Worm (Caenorhabditis elegans) whole organism, L1 larva: ENCODE results near the gene xbx-5.

Experiments
- aha-1 ChIP-seq: fragments of 150-350 bp; optimal IDR thresholded peaks from 2 replicates; lab custom pipeline; 2014; ENCODE audit warnings: missing biosample characterization, missing genetic modification characterization
- alr-1 ChIP-seq: fragments of 200-800 bp; sonication (Bioruptor generic); optimal IDR thresholded peaks from 2 replicates; lab custom pipeline; 2018; ENCODE audit warnings: borderline replicate concordance, mild to moderate bottlenecking, missing genetic modification characterization, missing compliant biosample characterization
- ceh-8 ChIP-seq: fragments of 200-800 bp; sonication (Bioruptor generic); optimal IDR thresholded peaks from 2 replicates; lab custom pipeline; 2018; ENCODE audit warnings: mild to moderate bottlenecking, missing genetic modification characterization, moderate library complexity, missing compliant biosample characterization
- dpl-1 ChIP-seq, 3 experiments: fragments of 150-350 bp in 2 of 3; sonication (generic microtip) in 1 of 3; optimal IDR thresholded peaks; 2 replicates each; lab custom pipeline; 2014 to 2017; ENCODE audit warnings: missing biosample characterization in 3 of 3, missing genetic modification characterization in 3 of 3, missing genetic modification reagents in 3 of 3
- dsc-1 ChIP-seq: sonication (generic microtip); optimal IDR thresholded peaks from 2 replicates; lab custom pipeline; 2016; ENCODE audit warnings: mild to moderate bottlenecking, missing genetic modification characterization, missing compliant biosample characterization
- efl-1 ChIP-seq, 4 experiments: fragments of 150-350 bp; optimal IDR thresholded peaks in 3 of 4; peaks in 1 of 4; 1 replicate in 1 of 4; 2 replicates in 3 of 4; lab custom pipeline; 2014; ENCODE audit warnings: missing biosample characterization in 2 of 4, missing genetic modification characterization in 2 of 4, missing genetic modification reagents in 2 of 4
- egl-27 ChIP-seq, 2 experiments: fragments of 150-350 bp in 1 of 2; sonication (generic microtip); optimal IDR thresholded peaks; 3 replicates each; lab custom pipeline; 2017 to 2018; ENCODE audit warnings: missing biosample characterization in 2 of 2, missing genetic modification characterization in 2 of 2, missing genetic modification reagents in 2 of 2
- elt-3 ChIP-seq, 6 experiments: fragments of 150-350 bp in 1 of 6; sonication (generic microtip); optimal IDR thresholded peaks; 2 replicates each; lab custom pipeline; 2017 to 2018; ENCODE audit warnings: missing biosample characterization in 6 of 6, missing genetic modification characterization in 6 of 6, inconsistent platforms in 1 of 6
- fkh-8 ChIP-seq: sonication (generic microtip); optimal IDR thresholded peaks from 2 replicates; lab custom pipeline; 2016; ENCODE audit warnings: mild to moderate bottlenecking, missing genetic modification characterization, missing compliant biosample characterization
- lin-13 ChIP-seq: fragments of 150-350 bp; optimal IDR thresholded peaks from 2 replicates; lab custom pipeline; 2014; ENCODE audit warnings: missing biosample characterization, missing genetic modification reagents, missing genetic modification characterization
- lin-14 ChIP-seq: fragments of 200-800 bp; sonication (Bioruptor generic); optimal IDR thresholded peaks from 2 replicates; lab custom pipeline; 2018; ENCODE audit warnings: mild to moderate bottlenecking, missing genetic modification characterization, moderate library complexity, missing compliant biosample characterization
- lin-35 ChIP-seq, 2 experiments: fragments of 150-350 bp; optimal IDR thresholded peaks; 2 replicates each; lab custom pipeline; 2014; ENCODE audit warnings: missing biosample characterization in 2 of 2, missing genetic modification characterization in 2 of 2, missing genetic modification reagents in 2 of 2
- lir-3 ChIP-seq: sonication (generic microtip); optimal IDR thresholded peaks from 2 replicates; lab custom pipeline; 2016; ENCODE audit warnings: mild to moderate bottlenecking, missing genetic modification characterization, moderate library complexity, missing compliant biosample characterization; ENCODE audit not compliant: poor library complexity
- lsy-2 ChIP-seq, 2 experiments: fragments of 150-350 bp; optimal IDR thresholded peaks; 2 replicates each; lab custom pipeline; 2014; ENCODE audit warnings: missing biosample characterization in 2 of 2, missing genetic modification characterization in 2 of 2
- mdl-1 ChIP-seq, 2 experiments: fragments of 150-350 bp; optimal IDR thresholded peaks; 2 replicates each; lab custom pipeline; 2014 to 2017; ENCODE audit warnings: missing biosample characterization in 2 of 2, missing genetic modification characterization in 2 of 2, inconsistent platforms in 1 of 2
- mef-2 ChIP-seq: fragments of 150-350 bp; optimal IDR thresholded peaks from 2 replicates; lab custom pipeline; 2014; ENCODE audit warnings: missing biosample characterization, missing genetic modification characterization
- nhr-19 ChIP-seq: fragments of 200-800 bp; sonication (Bioruptor generic); conservative IDR thresholded peaks from 2 replicates; pipeline ENCODE4 v1.3.6; 2022; ENCODE audit warnings: missing genetic modification characterization, missing compliant biosample characterization
- nhr-28 ChIP-seq: fragments of 150-350 bp; optimal IDR thresholded peaks from 2 replicates; lab custom pipeline; 2014; ENCODE audit warnings: missing biosample characterization, missing genetic modification characterization
- nhr-47 ChIP-seq: sonication (generic microtip); optimal IDR thresholded peaks from 2 replicates; lab custom pipeline; 2016; ENCODE audit warnings: mild to moderate bottlenecking, missing genetic modification characterization, moderate library complexity, missing compliant biosample characterization
- nhr-71 ChIP-seq: sonication (generic microtip); optimal IDR thresholded peaks from 2 replicates; lab custom pipeline; 2016; ENCODE audit warnings: mild to moderate bottlenecking, missing genetic modification characterization, moderate library complexity, missing compliant biosample characterization
- nhr-76 ChIP-seq: sonication (generic microtip); optimal IDR thresholded peaks from 2 replicates; lab custom pipeline; 2017; ENCODE audit warnings: missing biosample characterization, missing genetic modification characterization
- nhr-85 ChIP-seq: sonication (generic microtip); peaks from one replicate; lab custom pipeline; 2016; ENCODE audit warnings: missing genetic modification characterization, inconsistent platforms, missing compliant biosample characterization
- nhr-90 ChIP-seq: sonication (generic microtip); optimal IDR thresholded peaks from 2 replicates; lab custom pipeline; 2016; ENCODE audit warnings: mild to moderate bottlenecking, missing genetic modification characterization, missing compliant biosample characterization; ENCODE audit not compliant: poor library complexity
- pax-3 ChIP-seq: fragments of 200-800 bp; sonication (Bioruptor generic); optimal IDR thresholded peaks from 2 replicates; lab custom pipeline; 2018; ENCODE audit warnings: mild to moderate bottlenecking, missing genetic modification characterization, moderate library complexity, missing compliant biosample characterization
- rnt-1 ChIP-seq: sonication (generic microtip); optimal IDR thresholded peaks from 2 replicates; lab custom pipeline; 2016; ENCODE audit warnings: mild to moderate bottlenecking, missing genetic modification characterization, moderate library complexity, missing compliant biosample characterization
- skn-1 ChIP-seq: fragments of 150-350 bp; optimal IDR thresholded peaks from 2 replicates; lab custom pipeline; 2014; ENCODE audit warnings: missing biosample characterization, missing genetic modification characterization
- snpc-4 ChIP-seq: fragments of 150-350 bp; optimal IDR thresholded peaks from 2 replicates; lab custom pipeline; 2014; ENCODE audit warnings: missing biosample characterization, missing genetic modification characterization
- snu-23 ChIP-seq: sonication (generic microtip); optimal IDR thresholded peaks from 2 replicates; lab custom pipeline; 2016; ENCODE audit warnings: missing genetic modification characterization, missing compliant biosample characterization
- unc-130 ChIP-seq: fragments of 150-350 bp; optimal IDR thresholded peaks from 2 replicates; lab custom pipeline; 2017; ENCODE audit warnings: missing biosample characterization, missing genetic modification characterization, inconsistent platforms
- unc-86 ChIP-seq: sonication (generic microtip); optimal IDR thresholded peaks from 2 replicates; lab custom pipeline; 2016; ENCODE audit warnings: missing genetic modification characterization, missing compliant biosample characterization
- unc-98 ChIP-seq: fragments of 200-800 bp; sonication (Bioruptor generic); IDR thresholded peaks from 2 replicates; pipeline ENCODE4 v1.3.6; 2022; ENCODE audit warnings: missing genetic modification characterization, missing compliant biosample characterization
- zag-1 ChIP-seq: fragments of 150-350 bp; optimal IDR thresholded peaks from 2 replicates; lab custom pipeline; 2014; ENCODE audit warnings: missing biosample characterization, missing genetic modification characterization
- zip-4 ChIP-seq: fragments of 200-800 bp; sonication (Bioruptor generic); optimal IDR thresholded peaks from 2 replicates; lab custom pipeline; 2018; ENCODE audit warnings: mild to moderate bottlenecking, missing genetic modification characterization, moderate library complexity, missing compliant biosample characterization
- ztf-4 ChIP-seq: fragments of 150-350 bp; optimal IDR thresholded peaks from 2 replicates; lab custom pipeline; 2014; ENCODE audit warnings: missing biosample characterization, missing genetic modification characterization

xbx-5 gene

ce11 chrIII:3797180-3798026 is 6.9 kb downstream of the xbx-5 start (continued):
- no peak for TF ChIP-seq alr-1 (tag; lab: Kevin White, UChicago)
- TF ChIP-seq mdl-1 (tag; optimal IDR thresholded peaks at IDR 0.05; lab: Kevin White, UChicago): peak in 1 of 2 experiments; percentile 74
- no peak for TF ChIP-seq zag-1
- no peak for TF ChIP-seq lir-3
- TF ChIP-seq zip-4 (GFP tag; lab: Kevin White, UChicago): no peak
- TF ChIP-seq aha-1 (tag; lab: Kevin White, UChicago): no peak
- peak; percentile 41 for TF ChIP-seq nhr-90 (tag; lab: Kevin White, UChicago)
- TF ChIP-seq nhr-71 (tag; lab: Kevin White, UChicago): peak; percentile 60
- peak; percentile 9 for TF ChIP-seq nhr-47 (tag; lab: Kevin White, UChicago)
- TF ChIP-seq unc-98: no peak
- no peak for TF ChIP-seq dsc-1 (tag; lab: Kevin White, UChicago)
- TF ChIP-seq unc-86 (tag; lab: Kevin White, UChicago): no peak
- peak; percentile 41 for TF ChIP-seq ztf-4 (tag; lab: Kevin White, UChicago)
- TF ChIP-seq elt-3 (tag; optimal IDR thresholded peaks at IDR 0.05; lab: Kevin White, UChicago): peak in 2 of 6 experiments; percentile 1 to 20
- TF ChIP-seq nhr-19 (GFP tag; lab: Robert Waterston, UW): peak; percentile 22; the same call in 1 of the 2 replicates
- no peak for TF ChIP-seq snpc-4
- TF ChIP-seq snu-23 (GFP tag; lab: Kevin White, UChicago): peak; percentile 49
- no peak for TF ChIP-seq skn-1 (tag; lab: Kevin White, UChicago)

ce11 chrIII:3795933-3796332 is 8.3 kb downstream of the xbx-5 start:
- TF ChIP-seq unc-130: no peak
- peak; percentile 45 for TF ChIP-seq nhr-85 (tag; lab: Kevin White, UChicago)
- TF ChIP-seq lin-13: no peak

ce11 chrIII:3790855-3791254 is 13.4 kb downstream of the xbx-5 start:
- TF ChIP-seq efl-1 (optimal IDR thresholded peaks at IDR 0.05; lab: Kevin White, UChicago) (peak in 1 of 2 experiments; percentile 34), efl-1 (GFP tag; optimal IDR thresholded peaks at IDR 0.05 in 1 of 2; lab: Kevin White, UChicago) (peak; percentile 71 to 83), dpl-1 (GFP tag; optimal IDR thresholded peaks at IDR 0.05; lab: Kevin White, UChicago) (peak in 2 of 3 experiments; percentile 50 to 67), alr-1 (tag; lab: Kevin White, UChicago) (no peak), nhr-28 (tag; lab: Kevin White, UChicago) (no peak), fkh-8 (tag; lab: Kevin White, UChicago) (no peak), lin-35 (GFP tag; optimal IDR thresholded peaks at IDR 0.05; lab: Kevin White, UChicago) (peak; percentile 17 to 38), rnt-1 (tag; lab: Kevin White, UChicago) (no peak)

- peak; percentile 55 for TF ChIP-seq nhr-85 (tag; lab: Kevin White, UChicago)
- no peak for TF ChIP-seq egl-27 (tag; optimal IDR thresholded peaks at IDR 0.05; lab: Kevin White, UChicago)
- no peak for TF ChIP-seq pax-3 (tag; lab: Kevin White, UChicago)
- peak in 1 of 2 experiments; percentile 5 for TF ChIP-seq lsy-2 (tag; optimal IDR thresholded peaks at IDR 0.05; lab: Kevin White, UChicago)
- TF ChIP-seq ztf-4 (tag; lab: Kevin White, UChicago): peak; percentile 7
- no peak for TF ChIP-seq nhr-76 (tag; lab: Kevin White, UChicago)
- no peak for TF ChIP-seq efl-1 (optimal IDR thresholded peaks at IDR 0.05; lab: Kevin White, UChicago)
- TF ChIP-seq efl-1 (GFP tag; optimal IDR thresholded peaks at IDR 0.05 in 1 of 2; lab: Kevin White, UChicago): peak in 1 of 2 experiments; percentile 51
- TF ChIP-seq ceh-8 (GFP tag; lab: Kevin White, UChicago): peak; percentile 63
- peak; percentile 7 for TF ChIP-seq lin-14 (GFP tag; lab: Kevin White, UChicago)
- TF ChIP-seq mef-2 (tag; lab: Kevin White, UChicago): no peak
These were observed 14.4 kb downstream of the xbx-5 start for ce11 chrIII:3789688-3790371.
